Worm (Caenorhabditis elegans): Measurements from ENCODE around the gene sea-1.

- TF ChIP-seq ama-1 (optimal IDR thresholded peaks at IDR 0.05) = no peak
- TF ChIP-seq ceh-36 (tag; optimal IDR thresholded peaks at IDR 0.05) = no peak
- TF ChIP-seq F13C5.2 (tag; optimal IDR thresholded peaks at IDR 0.05) = no peak
- TF ChIP-seq tra-4 (tag; optimal IDR thresholded peaks at IDR 0.05) = no peak
- TF ChIP-seq hnd-1 (tag; optimal IDR thresholded peaks at IDR 0.05) = no peak
- TF ChIP-seq ets-7 (tag; optimal IDR thresholded peaks at IDR 0.05) = no peak
- TF ChIP-seq tbx-11 (GFP tag; IDR thresholded peaks at IDR 0.05) = no peak
- TF ChIP-seq hmg-4 (GFP tag; optimal IDR thresholded peaks at IDR 0.05) = no peak
- no peak for TF ChIP-seq hmbx-1 (tag; optimal IDR thresholded peaks at IDR 0.05)
- TF ChIP-seq ceh-13 (GFP tag; optimal IDR thresholded peaks at IDR 0.05) = no peak
Measured at ce11 chrII:3655378-3655777, 18.0 kb downstream of the sea-1 start, which contains the start of gene F19B10.5.
